Fruit fly (Drosophila melanogaster): Measurements from ENCODE around the gene aub.

The aub gene

DNA sequence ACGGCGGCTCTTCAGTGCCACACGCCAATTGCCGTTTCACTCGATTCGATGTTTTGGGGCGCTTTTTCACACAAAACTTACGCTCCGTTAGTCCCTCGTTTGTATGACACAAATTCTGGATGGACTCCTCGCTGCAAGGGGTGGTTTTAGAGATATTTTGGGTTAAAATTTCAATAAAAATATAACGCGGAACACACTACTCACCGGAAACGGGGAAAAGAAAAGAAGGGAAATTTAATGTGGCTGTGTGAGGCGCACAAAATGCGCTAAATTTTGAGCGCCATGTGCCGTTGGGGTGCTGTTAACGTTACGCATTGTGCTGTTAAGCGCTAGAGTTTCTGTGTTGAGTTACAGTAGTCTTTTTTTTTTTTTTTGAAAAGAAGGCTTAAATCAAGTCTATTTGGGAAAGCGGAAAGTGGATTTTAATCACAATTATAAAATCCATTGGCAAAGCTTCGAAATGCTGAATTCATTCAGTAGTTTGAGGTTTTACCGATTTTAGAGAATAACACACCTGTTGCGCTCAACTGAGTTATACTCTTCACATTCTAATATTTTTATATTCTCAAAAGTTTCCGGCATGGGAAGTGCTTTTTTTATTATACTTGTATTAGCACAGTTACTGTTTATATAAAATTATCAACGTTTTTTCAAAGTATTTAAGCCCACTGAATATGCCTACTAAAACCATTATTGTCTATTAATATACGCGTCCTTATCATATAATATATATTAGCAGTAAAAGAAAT lies 2.8 kb upstream of the aub start, which contains the start of gene RpL9 (continued):
- TF ChIP-seq CG11696 (GFP tag; IDR thresholded peaks at IDR 0.05) (peak; percentile 53), Nf-YB (GFP tag; optimal IDR thresholded peaks at IDR 0.05) (no peak), row (GFP tag; IDR thresholded peaks at IDR 0.05) (peak; percentile 42; the same call in 2 of the 3 replicates), CG15601 (tag; optimal IDR thresholded peaks at IDR 0.05) (peak; percentile 53), hbn (GFP tag; IDR thresholded peaks at IDR 0.05; ENCODE audit: partially characterized antibody) (no peak), otp (GFP tag; IDR thresholded peaks at IDR 0.05) (peak; percentile 92), cwo (GFP tag; optimal IDR thresholded peaks at IDR 0.05) (no peak), pita (GFP tag; optimal IDR thresholded peaks at IDR 0.05) (no peak), CG17385 (GFP tag; optimal IDR thresholded peaks at IDR 0.05) (peak; percentile 82), wor (GFP tag; IDR thresholded peaks at IDR 0.05) (no peak), tin (GFP tag; optimal IDR thresholded peaks at IDR 0.05) (peak; percentile 25), cad (GFP tag; optimal IDR thresholded peaks at IDR 0.05) (no peak), ttk (GFP tag; IDR thresholded peaks at IDR 0.05) (no peak), CG8388 (GFP tag; optimal IDR thresholded peaks at IDR 0.05) (peak; percentile 65), Neu2 (GFP tag; optimal IDR thresholded peaks at IDR 0.05; ENCODE audit: borderline replicate concordance) (no peak), CG4707 (GFP tag; optimal IDR thresholded peaks at IDR 0.05) (peak; percentile 85), CG7372 (GFP tag; IDR thresholded peaks at IDR 0.05) (no peak; the same call in 1 of the 2 replicates), gem (tag; optimal IDR thresholded peaks at IDR 0.05) (no peak), BtbVII (GFP tag; optimal IDR thresholded peaks at IDR 0.05) (peak; percentile 90), jumu (GFP tag; optimal IDR thresholded peaks at IDR 0.05) (no peak), CG31388 (GFP tag; optimal IDR thresholded peaks at IDR 0.05) (no peak), zf30C (GFP tag; optimal IDR thresholded peaks at IDR 0.05) (peak; percentile 37), CG34224 (GFP tag; IDR thresholded peaks at IDR 0.05; ENCODE audit: partially characterized antibody) (no peak), jing (GFP tag; optimal IDR thresholded peaks at IDR 0.05) (no peak), CG11093 (GFP tag; IDR thresholded peaks at IDR 0.05) (no peak), Atf-2 (GFP tag; optimal IDR thresholded peaks at IDR 0.05) (peak; percentile 75), D19B (GFP tag; optimal IDR thresholded peaks at IDR 0.05) (peak; percentile 42), dmrt99B (tag; optimal IDR thresholded peaks at IDR 0.05) (no peak), CG15011 (GFP tag; optimal IDR thresholded peaks at IDR 0.05) (peak; percentile 74), esg (GFP tag; conservative IDR thresholded peaks at IDR 0.05) (no peak), Xrp1 (GFP tag; IDR thresholded peaks at IDR 0.05) (0 out of 2 replicates have a peak, but pooled peaks have one; percentile 6), CG7357 (GFP tag; IDR thresholded peaks at IDR 0.05) (0 out of 3 replicates have a peak, but pooled peaks have one; percentile 25), MTF-1 (GFP tag; optimal IDR thresholded peaks at IDR 0.05; ENCODE audit: borderline replicate concordance) (peak; percentile 92), prd (optimal IDR thresholded peaks at IDR 0.05) (no peak), prd (GFP tag; IDR thresholded peaks at IDR 0.05) (no peak), CG2116 (GFP tag; optimal IDR thresholded peaks at IDR 0.05) (peak; percentile 69), CG3847 (GFP tag; IDR thresholded peaks at IDR 0.05) (no peak; the same call in 1 of the 2 replicates), gcm2 (GFP tag; optimal IDR thresholded peaks at IDR 0.05) (peak; percentile 1), CG17912 (GFP tag; optimal IDR thresholded peaks at IDR 0.05) (peak; percentile 91), NK7.1 (GFP tag; optimal IDR thresholded peaks at IDR 0.05) (peak; percentile 76), Dek (tag; optimal IDR thresholded peaks at IDR 0.05) (no peak), dysf (GFP tag; IDR thresholded peaks at IDR 0.05) (no peak; the same call in 2 of the 3 replicates), ab (GFP tag; optimal IDR thresholded peaks at IDR 0.05) (no peak), CG10147 (GFP tag; optimal IDR thresholded peaks at IDR 0.05) (no peak), nom (GFP tag; optimal IDR thresholded peaks at IDR 0.05) (peak; percentile 88), Dad (GFP tag; optimal IDR thresholded peaks at IDR 0.05) (peak; percentile 13), toy (GFP tag; IDR thresholded peaks at IDR 0.05) (no peak; the same call in 1 of the 2 replicates), CG10274 (GFP tag; optimal IDR thresholded peaks at IDR 0.05) (peak; percentile 54), stwl (tag; optimal IDR thresholded peaks at IDR 0.05) (peak; percentile 20)

All from whole organism, embryonic.